Worm (Caenorhabditis elegans): ENCODE results near the gene str-79.

ce11 chrX:2013912-2014311, 44.2 kb downstream of the str-79 start:
- TF ChIP-seq dao-5 (tag; optimal IDR thresholded peaks at IDR 0.05): no peak
- TF ChIP-seq W03F9.2 (tag; optimal IDR thresholded peaks at IDR 0.05): no peak
- TF ChIP-seq him-1 (tag; optimal IDR thresholded peaks at IDR 0.05): no peak

Measured in whole organism, L4/young adult.